Fruit fly (Drosophila melanogaster): Measurements from ENCODE around the gene Spp.

Spp gene

DNA sequence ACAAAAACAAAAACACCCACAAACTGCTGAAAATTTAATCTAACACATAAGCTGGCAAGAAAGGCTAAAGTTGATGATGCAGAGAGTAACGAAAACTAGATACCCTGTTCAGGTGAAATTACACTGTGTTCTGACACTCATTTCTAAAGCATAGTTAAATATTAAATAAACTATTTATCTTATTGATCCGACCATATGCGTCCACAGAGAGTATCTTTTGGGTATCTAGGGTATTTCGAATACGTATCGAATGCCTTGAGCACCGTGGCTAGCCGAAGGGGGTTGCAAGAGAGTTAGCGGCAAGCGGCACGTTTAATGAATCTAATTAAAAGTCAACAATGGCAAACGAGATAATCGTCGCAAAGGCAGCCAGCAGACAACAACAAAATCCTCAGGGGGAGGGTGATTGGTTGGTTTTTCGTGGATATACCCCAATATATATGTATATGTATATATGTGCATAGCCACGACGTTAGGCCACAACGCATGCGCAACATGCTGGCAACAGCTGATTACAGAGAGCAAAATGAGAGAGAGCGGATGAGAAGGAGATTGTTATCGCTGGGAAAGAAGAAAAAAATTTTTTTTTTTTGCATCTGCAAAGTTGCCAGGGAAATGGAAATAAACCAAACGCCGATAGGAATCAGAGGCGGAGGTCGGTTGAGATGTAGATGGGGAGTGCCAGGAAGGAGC, 22.4 kb downstream of the Spp start (continued):
- TF ChIP-seq hkb (optimal IDR thresholded peaks at IDR 0.05) (no peak), hkb (GFP tag; IDR thresholded peaks at IDR 0.05) (peak; percentile 74), nerfin-1 (tag; optimal IDR thresholded peaks at IDR 0.05) (peak; percentile 65), HLHmδ (GFP tag; optimal IDR thresholded peaks at IDR 0.05) (no peak), HmgD (GFP tag; optimal IDR thresholded peaks at IDR 0.05) (no peak), H2.0 (GFP tag; IDR thresholded peaks at IDR 0.05) (peak; percentile 81), pho (GFP tag; optimal IDR thresholded peaks at IDR 0.05) (no peak), emc (GFP tag; optimal IDR thresholded peaks at IDR 0.05) (no peak), CG12659 (GFP tag; optimal IDR thresholded peaks at IDR 0.05) (peak; percentile 61), Stat92E (GFP tag; optimal IDR thresholded peaks at IDR 0.05) (peak in 1 of 3 experiments; percentile 58), Xrp1 (GFP tag; IDR thresholded peaks at IDR 0.05) (peak; percentile 92), BEAF-32 (GFP tag; optimal IDR thresholded peaks at IDR 0.05) (no peak), Bdp1 (GFP tag; optimal IDR thresholded peaks at IDR 0.05) (peak; percentile 16), crp (GFP tag; optimal IDR thresholded peaks at IDR 0.05) (no peak), gem (tag; optimal IDR thresholded peaks at IDR 0.05) (peak; percentile 89), CG16779 (GFP tag; IDR thresholded peaks at IDR 0.05) (no peak), Aef1 (GFP tag; IDR thresholded peaks at IDR 0.05) (peak; percentile 76), GATAe (GFP tag; conservative IDR thresholded peaks at IDR 0.05) (peak; percentile 60), CG4360 (GFP tag; IDR thresholded peaks at IDR 0.05) (peak; percentile 56; the same call in 1 of the 2 replicates), CG7372 (GFP tag; IDR thresholded peaks at IDR 0.05) (peak; percentile 55; the same call in 1 of the 2 replicates), Rx (GFP tag; IDR thresholded peaks at IDR 0.05) (peak; percentile 83), dm (GFP tag; optimal IDR thresholded peaks at IDR 0.05) (no peak), CG4820 (GFP tag; optimal IDR thresholded peaks at IDR 0.05) (peak; percentile 69), nmo (GFP tag; optimal IDR thresholded peaks at IDR 0.05) (peak; percentile 75), CG8290 (GFP tag; optimal IDR thresholded peaks at IDR 0.05) (peak; percentile 11), CG8290 (tag; optimal IDR thresholded peaks at IDR 0.05) (peak in 1 of 2 experiments; percentile 62), CG9215 (GFP tag; IDR thresholded peaks at IDR 0.05) (peak; percentile 47), CG1602 (GFP tag; optimal IDR thresholded peaks at IDR 0.05) (peak; percentile 81), CG2129 (GFP tag; IDR thresholded peaks at IDR 0.05; ENCODE audit: partially characterized antibody) (no peak), crol (GFP tag; IDR thresholded peaks at IDR 0.05) (peak; percentile 76), CG6813 (GFP tag; optimal IDR thresholded peaks at IDR 0.05) (peak; percentile 75), usp (GFP tag; optimal IDR thresholded peaks at IDR 0.05) (no peak), lmd (GFP tag; IDR thresholded peaks at IDR 0.05) (peak; percentile 83), CG10366 (GFP tag; IDR thresholded peaks at IDR 0.05) (peak; percentile 71), jing (GFP tag; optimal IDR thresholded peaks at IDR 0.05) (peak; percentile 74), dati (GFP tag; IDR thresholded peaks at IDR 0.05) (peak; percentile 64; the same call in 1 of the 2 replicates), slou (GFP tag; optimal IDR thresholded peaks at IDR 0.05) (no peak), bcd (GFP tag; optimal IDR thresholded peaks at IDR 0.05) (peak; percentile 77), CG11456 (GFP tag; IDR thresholded peaks at IDR 0.05) (peak; percentile 74), tap (tag; optimal IDR thresholded peaks at IDR 0.05) (peak; percentile 80), D (optimal IDR thresholded peaks at IDR 0.05) (no peak), D (GFP tag; optimal IDR thresholded peaks at IDR 0.05) (peak; percentile 82), CG3726 (GFP tag; IDR thresholded peaks at IDR 0.05) (peak; percentile 56; the same call in 1 of the 3 replicates), gro (GFP tag; optimal IDR thresholded peaks at IDR 0.05) (peak; percentile 60), dmrt99B (tag; optimal IDR thresholded peaks at IDR 0.05) (peak; percentile 90), pfk (GFP tag; optimal IDR thresholded peaks at IDR 0.05) (no peak), psq (GFP tag; optimal IDR thresholded peaks at IDR 0.05) (peak; percentile 57), CG12769 (tag; optimal IDR thresholded peaks at IDR 0.05) (peak; percentile 83), CG8944 (GFP tag; optimal IDR thresholded peaks at IDR 0.05) (peak; percentile 38), shn (GFP tag; optimal IDR thresholded peaks at IDR 0.05) (no peak), gce (GFP tag; IDR thresholded peaks at IDR 0.05) (peak; percentile 78; the same call in 2 of the 3 replicates)

Data from whole organism, embryonic.